Fruit fly (Drosophila melanogaster) whole organism: ENCODE measurements around the gene CG3430.

Experiments used
- CG8478 ChIP-seq: fragments of >200 bp; optimal IDR thresholded peaks from 2 replicates; lab custom pipeline; 2018; ENCODE audit warnings: inconsistent platforms
- Dll ChIP-seq: fragments of >200 bp; optimal IDR thresholded peaks from 2 replicates; lab custom pipeline; 2017
- EcR ChIP-seq, 2 experiments: fragments of >200 bp; optimal IDR thresholded peaks; 2 replicates each; lab custom pipeline; 2017; ENCODE audit warnings: missing biosample characterization in 2 of 2, missing genetic modification characterization in 2 of 2, missing genetic modification reagents in 2 of 2
- pan ChIP-seq: fragments of >200 bp; optimal IDR thresholded peaks from 2 replicates; lab custom pipeline; 2017
- psq ChIP-seq: fragments of >200 bp; optimal IDR thresholded peaks from 2 replicates; lab custom pipeline; 2017
- usp ChIP-seq: fragments of >200 bp; optimal IDR thresholded peaks from 2 replicates; lab custom pipeline; 2017; ENCODE audit warnings: missing biosample characterization, missing genetic modification characterization, mixed read lengths

- TF ChIP-seq Dll (lab: Kevin White, UChicago) = no peak
- TF ChIP-seq CG8478 (lab: Kevin White, UChicago) = no peak
- TF ChIP-seq EcR (GFP tag; optimal IDR thresholded peaks at IDR 0.05; lab: Kevin White, UChicago) = no peak
- no peak for TF ChIP-seq pan (lab: Kevin White, UChicago)
- TF ChIP-seq usp = no peak
- TF ChIP-seq psq = no peak
Measured at dm6 chr2L:6907761-6908160, 49.0 kb upstream of the CG3430 start, which contains the start of the genes Polr1F and Rat1.
